Worm (Caenorhabditis elegans): Measurements from ENCODE around the gene nas-9.

nas-9 gene

ce11 chrV:4842544-4842943 is 2.7 kb upstream of the nas-9 start, which contains the start of the genes cwp-2 and cwp-3:
Gene cwp-2 (minus strand): TSS chrV:4842644.
Gene cwp-3 (plus strand): TSS chrV:4842836.
- no peak for TF ChIP-seq pat-9 (tag; optimal IDR thresholded peaks at IDR 0.05)
- TF ChIP-seq hlh-30 (tag; optimal IDR thresholded peaks at IDR 0.05; ENCODE audit: insufficient read depth) = no peak
- TF ChIP-seq syd-9 (tag; optimal IDR thresholded peaks at IDR 0.05) = no peak
- no peak for TF ChIP-seq F13H6.1 (tag; optimal IDR thresholded peaks at IDR 0.05)
- TF ChIP-seq npax-4 (tag; optimal IDR thresholded peaks at IDR 0.05) = no peak

- TF ChIP-seq hlh-6 (tag; optimal IDR thresholded peaks at IDR 0.05) (no peak), ceh-19 (GFP tag; optimal IDR thresholded peaks at IDR 0.05) (no peak), nhr-232 (tag; optimal IDR thresholded peaks at IDR 0.05) (no peak), pros-1 (tag; optimal IDR thresholded peaks at IDR 0.05) (no peak), npax-4 (tag; optimal IDR thresholded peaks at IDR 0.05) (no peak), dve-1 (tag; optimal IDR thresholded peaks at IDR 0.05) (no peak), Y22D7AL.16 (tag; optimal IDR thresholded peaks at IDR 0.05) (no peak), gmeb-2 (tag; optimal IDR thresholded peaks at IDR 0.05) (no peak)
Measured at ce11 chrV:4841179-4841578, 1.4 kb upstream of the nas-9 start, which contains the start of gene cwp-1. Gene cwp-1 (minus strand): TSS chrV:4841279.

ce11 chrV:4834277-4834676 is 5.5 kb downstream of the nas-9 start, which contains the start of gene C37H5.14:
Gene C37H5.14 (minus strand): TSS chrV:4834377.
- TF ChIP-seq sox-4 (tag; optimal IDR thresholded peaks at IDR 0.05) (no peak), fkh-6 (tag; optimal IDR thresholded peaks at IDR 0.05) (no peak), tbx-2 (tag; optimal IDR thresholded peaks at IDR 0.05) (no peak), pag-3 (tag; optimal IDR thresholded peaks at IDR 0.05; ENCODE audit: borderline replicate concordance) (no peak), dmd-4 (tag; optimal IDR thresholded peaks at IDR 0.05; ENCODE audit: borderline replicate concordance) (no peak), nfya-1 (tag; optimal IDR thresholded peaks at IDR 0.05) (no peak), dve-1 (tag; optimal IDR thresholded peaks at IDR 0.05) (no peak), ama-1 (optimal IDR thresholded peaks at IDR 0.05) (no peak), hlh-30 (tag; optimal IDR thresholded peaks at IDR 0.05; ENCODE audit: insufficient read depth) (no peak), C08G9.2 (tag; optimal IDR thresholded peaks at IDR 0.05) (no peak)

ce11 chrV:4826710-4827380 is 13.0 kb downstream of the nas-9 start, which contains the start of the genes hsp-6 and C37H5.5:
Gene hsp-6 (minus strand): TSS chrV:4826760.
Gene C37H5.5 (plus strand): TSS chrV:4827360.
- TF ChIP-seq sox-2 (GFP tag; IDR thresholded peaks at IDR 0.05) (no peak; the same call in 1 of the 2 replicates), syd-9 (tag; optimal IDR thresholded peaks at IDR 0.05) (peak; percentile 46), F13H6.1 (tag; optimal IDR thresholded peaks at IDR 0.05) (peak; percentile 5), nhr-232 (tag; optimal IDR thresholded peaks at IDR 0.05) (peak; percentile 10), ceh-18 (tag; optimal IDR thresholded peaks at IDR 0.05) (peak; percentile 69), lim-6 (tag; optimal IDR thresholded peaks at IDR 0.05) (no peak), pqm-1 (tag; optimal IDR thresholded peaks at IDR 0.05) (no peak), hlh-30 (tag; optimal IDR thresholded peaks at IDR 0.05; ENCODE audit: insufficient read depth) (peak; percentile 87), ttx-3 (tag; optimal IDR thresholded peaks at IDR 0.05) (no peak), unc-3 (GFP tag; conservative IDR thresholded peaks at IDR 0.05) (no peak), unc-3 (tag; optimal IDR thresholded peaks at IDR 0.05) (no peak), C08G9.2 (tag; optimal IDR thresholded peaks at IDR 0.05) (no peak), ceh-30 (tag; optimal IDR thresholded peaks at IDR 0.05) (no peak), ceh-24 (tag; optimal IDR thresholded peaks at IDR 0.05) (no peak), ceh-45 (GFP tag; IDR thresholded peaks at IDR 0.05) (no peak), fax-1 (tag; optimal IDR thresholded peaks at IDR 0.05) (no peak), ceh-34 (tag; optimal IDR thresholded peaks at IDR 0.05) (peak; percentile 39), ceh-2 (tag; optimal IDR thresholded peaks at IDR 0.05) (peak; percentile 30), ceh-14 (tag; optimal IDR thresholded peaks at IDR 0.05) (peak; percentile 10), pax-1 (tag; optimal IDR thresholded peaks at IDR 0.05) (peak; percentile 65), hlh-6 (tag; optimal IDR thresholded peaks at IDR 0.05) (no peak), elt-2 (tag; optimal IDR thresholded peaks at IDR 0.05) (peak; percentile 38), unc-42 (tag; optimal IDR thresholded peaks at IDR 0.05) (peak; percentile 52), ets-4 (tag; optimal IDR thresholded peaks at IDR 0.05) (peak; percentile 40), tbx-2 (tag; optimal IDR thresholded peaks at IDR 0.05) (peak; percentile 59), nhr-11 (tag; optimal IDR thresholded peaks at IDR 0.05) (no peak), nfya-1 (tag; optimal IDR thresholded peaks at IDR 0.05) (peak; percentile 84), ceh-31 (tag; optimal IDR thresholded peaks at IDR 0.05) (peak; percentile 67), unc-55 (GFP tag; optimal IDR thresholded peaks at IDR 0.05) (peak; percentile 14)

All from whole organism, late embryonic.